Worm (Caenorhabditis elegans): ENCODE measurements around the gene asp-13.
A peak's percentile ranks its signal among the peaks of the same experiment; 100 is the strongest.

The asp-13 gene

DNA sequence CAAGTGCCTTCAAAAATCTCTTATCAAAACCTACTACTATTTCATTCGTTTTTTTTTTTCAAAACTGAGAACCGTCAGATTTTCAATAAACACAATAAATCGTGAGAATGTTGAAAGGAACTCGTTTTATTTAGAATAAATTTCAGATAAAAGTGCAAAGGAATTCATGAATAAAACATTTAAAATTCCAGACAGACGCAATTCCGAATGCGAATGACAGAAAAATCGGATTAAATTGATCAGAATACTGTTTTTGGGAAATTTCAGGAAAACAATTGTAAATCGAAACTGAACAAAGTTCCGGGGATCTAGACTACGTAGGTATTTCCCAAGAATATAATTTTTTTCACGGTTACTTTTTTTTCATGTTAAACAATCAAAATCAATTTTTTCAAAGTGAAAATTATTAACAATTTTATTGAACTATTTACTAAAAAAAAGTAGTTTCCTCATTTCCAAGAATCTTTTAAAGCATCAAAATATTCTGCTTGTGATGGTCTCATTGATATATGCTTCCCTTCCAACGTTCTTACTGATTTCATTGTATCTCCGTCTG is 28.7 kb upstream of the asp-13 start:
- TF ChIP-seq C17E4.6 (GFP tag; IDR thresholded peaks at IDR 0.05), result no peak
- TF ChIP-seq C06A6.2 (GFP tag; conservative IDR thresholded peaks at IDR 0.05), result no peak
- no peak for TF ChIP-seq rec-8 (tag; optimal IDR thresholded peaks at IDR 0.05)
- no peak for TF ChIP-seq aptf-2 (GFP tag; conservative IDR thresholded peaks at IDR 0.05)

DNA sequence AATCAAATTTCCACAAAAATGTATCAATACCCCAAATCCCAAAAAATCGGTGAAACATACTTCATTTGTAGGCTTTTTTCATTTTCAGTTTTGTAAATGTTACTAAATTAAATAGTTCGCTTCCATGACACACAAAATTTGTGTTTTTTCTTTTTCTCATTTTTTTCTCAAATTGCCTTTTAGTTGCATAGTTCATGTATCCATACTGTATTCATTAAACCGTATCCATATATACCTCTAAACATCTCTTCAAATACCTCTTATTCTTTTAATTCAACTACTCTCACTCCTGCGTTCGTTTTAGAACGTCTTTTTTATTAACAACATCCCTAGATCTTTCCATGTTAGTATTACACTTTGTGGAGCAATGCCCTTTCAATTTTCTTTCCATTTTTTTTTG is 27.8 kb upstream of the asp-13 start:
- TF ChIP-seq B0019.2 (GFP tag; conservative IDR thresholded peaks at IDR 0.05) (no peak), him-1 (tag; optimal IDR thresholded peaks at IDR 0.05) (no peak), ztf-22 (GFP tag; optimal IDR thresholded peaks at IDR 0.05) (no peak), Y67H2A.10 (GFP tag; conservative IDR thresholded peaks at IDR 0.05) (no peak), madf-6 (GFP tag; IDR thresholded peaks at IDR 0.05) (no peak), sea-2 (GFP tag; IDR thresholded peaks at IDR 0.05) (no peak), ceh-91 (GFP tag; IDR thresholded peaks at IDR 0.05) (no peak), attf-3 (GFP tag; conservative IDR thresholded peaks at IDR 0.05) (no peak)

DNA sequence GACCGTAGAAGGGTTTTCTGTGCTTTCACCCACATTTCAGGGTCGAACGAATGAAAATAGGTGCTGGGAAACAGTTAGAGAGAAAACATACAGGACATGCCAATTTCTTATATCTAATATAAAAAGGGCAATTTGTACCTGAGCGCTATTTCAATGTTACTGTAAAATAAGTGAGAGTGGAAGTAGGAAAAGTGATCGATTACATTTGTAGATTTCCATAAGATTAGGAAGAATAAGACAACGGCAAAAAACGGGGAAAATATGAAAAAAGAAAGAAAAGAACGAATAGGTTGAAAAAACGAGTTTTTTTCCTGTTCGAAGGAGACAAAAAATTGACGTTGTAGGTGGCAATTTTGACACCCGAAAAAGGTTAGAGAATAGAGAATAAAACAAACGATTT is 25.2 kb upstream of the asp-13 start:
- TF ChIP-seq dpl-1 (GFP tag; optimal IDR thresholded peaks at IDR 0.05) (no peak), Y67H2A.10 (GFP tag; conservative IDR thresholded peaks at IDR 0.05) (no peak), ceh-100 (GFP tag; IDR thresholded peaks at IDR 0.05) (no peak)

DNA sequence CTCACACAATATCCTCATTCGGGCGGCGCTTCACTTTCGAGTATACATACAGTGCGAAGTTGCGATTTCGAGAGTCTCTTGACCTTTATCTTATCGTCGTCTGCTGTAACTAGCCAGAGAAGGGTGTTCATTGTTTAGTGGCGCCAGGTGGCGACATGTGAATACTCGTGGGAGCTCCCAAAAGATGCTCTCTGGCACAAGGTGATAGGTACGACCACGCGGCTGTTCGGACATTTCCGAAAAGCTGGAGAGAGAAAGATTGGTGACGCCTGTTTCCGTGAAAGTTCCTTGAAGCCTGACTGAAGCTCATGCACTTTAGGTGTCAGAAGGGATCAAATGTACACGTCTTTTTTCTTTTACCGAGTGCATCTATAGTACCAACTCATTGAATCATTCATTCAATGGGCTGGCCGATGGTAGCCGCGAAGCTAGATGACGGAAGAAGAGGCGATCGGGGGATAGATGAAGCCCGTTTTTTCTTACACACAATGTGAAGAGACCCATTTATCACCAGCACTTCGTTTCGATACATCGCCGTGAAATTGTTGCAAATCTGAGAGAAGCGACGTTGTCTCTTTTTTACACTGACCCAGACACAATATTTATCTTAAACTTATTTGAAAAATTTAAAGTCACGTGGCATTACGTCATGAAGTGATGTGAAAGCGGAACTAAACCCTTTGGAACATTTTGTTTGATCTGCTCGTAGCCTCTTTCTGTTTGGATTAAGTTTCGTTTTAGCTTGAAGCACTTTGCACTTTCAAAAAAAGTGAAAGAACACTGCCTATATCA is 24.4 kb upstream of the asp-13 start:
- TF ChIP-seq snpc-1.1 (tag; optimal IDR thresholded peaks at IDR 0.05; ENCODE audit: insufficient read depth) (no peak), atf-7 (tag; optimal IDR thresholded peaks at IDR 0.05) (no peak), lag-1 (GFP tag; IDR thresholded peaks at IDR 0.05) (no peak), tbp1 (GFP tag; optimal IDR thresholded peaks at IDR 0.05) (no peak), tbx-9 (tag; optimal IDR thresholded peaks at IDR 0.05; ENCODE audit: borderline replicate concordance) (no peak), lsl-1 (GFP tag; optimal IDR thresholded peaks at IDR 0.05) (no peak), aptf-3 (GFP tag; IDR thresholded peaks at IDR 0.05) (no peak), egl-18 (GFP tag; IDR thresholded peaks at IDR 0.05) (no peak), Y95B8A.8 (GFP tag; IDR thresholded peaks at IDR 0.05) (no peak), mes-4 (tag; optimal IDR thresholded peaks at IDR 0.05) (no peak)

DNA sequence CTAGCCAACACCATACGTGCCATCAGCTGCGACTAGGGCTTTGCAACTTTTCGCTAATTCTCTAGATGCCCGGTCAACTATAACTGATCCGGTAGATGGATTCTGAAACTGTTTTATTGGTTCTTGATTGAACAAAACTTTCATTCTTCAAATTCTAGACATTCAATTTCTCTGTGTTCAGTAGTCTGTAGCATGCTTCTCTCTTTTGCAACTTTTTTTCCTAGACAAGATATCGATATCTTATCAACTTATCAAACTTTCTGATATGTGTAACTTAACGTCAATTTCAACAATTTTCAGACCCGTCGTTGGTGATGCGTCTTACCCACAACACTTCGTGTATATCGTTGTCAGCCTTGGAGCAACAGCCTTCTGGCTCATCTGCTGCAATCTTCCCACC is 22.8 kb upstream of the asp-13 start, which contains the start of gene ZC190.4:
ZC190.4 (plus strand) TSS at position 301 of the 400 bp plus-strand sequence.
- TF ChIP-seq egl-18 (GFP tag; IDR thresholded peaks at IDR 0.05) (no peak), mel-28 (tag; optimal IDR thresholded peaks at IDR 0.05; ENCODE audit: borderline replicate concordance) (no peak), F23B12.7 (tag; optimal IDR thresholded peaks at IDR 0.05; ENCODE audit: insufficient read depth) (no peak), hlh-26 (GFP tag; conservative IDR thresholded peaks at IDR 0.05) (no peak), ceh-27 (GFP tag; optimal IDR thresholded peaks at IDR 0.05) (no peak)

DNA sequence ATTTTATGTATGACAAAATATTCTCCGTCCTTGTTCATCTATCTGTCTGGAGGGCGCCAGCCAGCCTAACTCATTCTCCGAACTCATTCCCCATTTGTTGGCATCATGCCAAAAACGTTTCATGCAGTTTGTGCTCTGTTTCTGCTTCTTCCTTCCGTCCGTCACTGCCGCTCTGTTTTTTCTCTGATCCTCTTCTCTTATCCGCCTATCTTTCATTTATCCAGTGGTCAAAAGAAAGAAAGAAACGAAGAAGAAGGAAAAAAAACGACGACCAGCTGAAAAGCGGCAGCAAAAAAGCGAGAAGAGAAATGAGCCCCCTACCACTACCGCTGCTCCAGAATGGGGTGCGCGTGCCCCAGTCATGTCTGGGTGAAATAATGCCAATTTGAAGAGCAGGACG is 20.0 kb upstream of the asp-13 start:
- no peak for TF ChIP-seq madf-6 (GFP tag; IDR thresholded peaks at IDR 0.05)
- TF ChIP-seq zfh-2 (GFP tag; conservative IDR thresholded peaks at IDR 0.05), result peak; percentile 85
- TF ChIP-seq lsy-27 (tag; optimal IDR thresholded peaks at IDR 0.05; ENCODE audit: borderline replicate concordance, insufficient read depth), result no peak
- TF ChIP-seq cebp-1 (GFP tag; IDR thresholded peaks at IDR 0.05), result no peak
- TF ChIP-seq cebp-1 (tag; optimal IDR thresholded peaks at IDR 0.05), result peak; percentile 17
- TF ChIP-seq xnd-1 (tag; optimal IDR thresholded peaks at IDR 0.05), result no peak
- TF ChIP-seq mcd-1 (GFP tag; IDR thresholded peaks at IDR 0.05), result 0 out of 2 replicates have a peak, but pooled peaks have one; percentile 12
- TF ChIP-seq K12H6.12 (tag; optimal IDR thresholded peaks at IDR 0.05), result peak; percentile 9
- no peak for TF ChIP-seq egl-44 (GFP tag; IDR thresholded peaks at IDR 0.05)

All from whole organism, young adult.